Worm (Caenorhabditis elegans): ENCODE data around the gene aakg-1.

Gene aakg-1

DNA sequence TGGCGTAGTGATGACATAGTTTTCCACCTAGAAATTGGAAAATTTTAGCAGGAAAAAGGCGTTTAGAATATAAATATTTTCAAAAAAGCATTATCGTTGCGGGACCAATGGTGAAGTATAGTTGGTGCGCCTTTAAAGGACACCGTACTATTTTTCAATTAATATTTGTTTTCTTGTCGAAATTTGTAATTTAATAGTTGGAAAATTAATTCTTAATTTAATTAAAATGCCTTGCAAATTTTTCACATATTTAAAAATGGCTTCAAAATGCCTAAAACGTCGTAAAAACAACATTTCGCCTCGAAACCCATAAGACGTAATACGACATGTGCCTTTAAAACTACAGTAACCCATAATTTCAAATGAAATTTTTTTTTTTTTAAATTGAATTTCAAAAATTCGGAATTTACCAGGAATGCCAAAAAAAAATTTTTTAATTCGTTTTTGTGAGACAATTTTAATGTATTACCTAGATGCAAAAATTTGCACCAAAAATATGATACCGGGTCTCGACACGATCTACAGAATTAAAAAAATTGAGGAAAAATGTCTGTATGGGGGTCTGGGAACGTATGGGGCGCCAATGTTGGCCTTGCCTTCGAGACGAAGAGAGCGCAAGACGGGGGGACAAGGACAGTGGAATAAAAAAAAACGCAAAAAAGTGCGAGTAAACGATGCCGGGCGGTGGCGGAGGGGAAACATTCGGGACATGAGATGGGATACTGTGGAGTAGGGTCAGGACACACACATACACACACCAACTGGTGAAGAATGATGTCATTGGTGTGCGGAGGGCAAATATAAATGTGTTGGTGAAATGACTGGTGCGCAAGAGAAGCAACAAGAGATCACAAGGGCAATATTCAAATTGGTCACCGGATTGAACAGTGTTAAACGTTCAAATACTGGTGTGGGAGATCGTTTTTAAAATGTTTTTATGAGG, at the start of gene aakg-1:
Gene aakg-1, minus strand, starts transcription at position 52 of the 943 bp plus-strand sequence.
- no peak for TF ChIP-seq nhr-12 (tag; optimal IDR thresholded peaks at IDR 0.05)
- TF ChIP-seq nhr-84 (tag; optimal IDR thresholded peaks at IDR 0.05): no peak
- peak; percentile 11 for TF ChIP-seq snu-23 (GFP tag; optimal IDR thresholded peaks at IDR 0.05)
- TF ChIP-seq pqm-1 (tag; optimal IDR thresholded peaks at IDR 0.05): no peak
- TF ChIP-seq blmp-1 (tag; optimal IDR thresholded peaks at IDR 0.05): peak; percentile 2
- TF ChIP-seq ceh-82 (tag; optimal IDR thresholded peaks at IDR 0.05): no peak
- TF ChIP-seq aly-2 (tag; optimal IDR thresholded peaks at IDR 0.05): no peak
- TF ChIP-seq ztf-4 (tag; optimal IDR thresholded peaks at IDR 0.05): no peak
- TF ChIP-seq unc-130 (tag; optimal IDR thresholded peaks at IDR 0.05): no peak
- TF ChIP-seq hlh-17 (GFP tag; optimal IDR thresholded peaks at IDR 0.05; ENCODE audit: borderline replicate concordance): no peak
- TF ChIP-seq nhr-85 (tag): peak; percentile 40
- no peak for TF ChIP-seq dsc-1 (tag; optimal IDR thresholded peaks at IDR 0.05)
- no peak for TF ChIP-seq efl-3 (GFP tag; optimal IDR thresholded peaks at IDR 0.05)
- TF ChIP-seq mef-2 (tag; optimal IDR thresholded peaks at IDR 0.05): no peak
- peak in 1 of 2 experiments; percentile 10 for TF ChIP-seq lin-35 (GFP tag; optimal IDR thresholded peaks at IDR 0.05)
- no peak for TF ChIP-seq unc-30 (tag; optimal IDR thresholded peaks at IDR 0.05)
- peak; percentile 14 to 34 for TF ChIP-seq lsy-2 (tag; optimal IDR thresholded peaks at IDR 0.05)
- peak; percentile 47 for TF ChIP-seq lin-14 (GFP tag; optimal IDR thresholded peaks at IDR 0.05)
- no peak for TF ChIP-seq efl-1 (optimal IDR thresholded peaks at IDR 0.05)
- TF ChIP-seq efl-1 (GFP tag; optimal IDR thresholded peaks at IDR 0.05 in 1 of 2): no peak

DNA sequence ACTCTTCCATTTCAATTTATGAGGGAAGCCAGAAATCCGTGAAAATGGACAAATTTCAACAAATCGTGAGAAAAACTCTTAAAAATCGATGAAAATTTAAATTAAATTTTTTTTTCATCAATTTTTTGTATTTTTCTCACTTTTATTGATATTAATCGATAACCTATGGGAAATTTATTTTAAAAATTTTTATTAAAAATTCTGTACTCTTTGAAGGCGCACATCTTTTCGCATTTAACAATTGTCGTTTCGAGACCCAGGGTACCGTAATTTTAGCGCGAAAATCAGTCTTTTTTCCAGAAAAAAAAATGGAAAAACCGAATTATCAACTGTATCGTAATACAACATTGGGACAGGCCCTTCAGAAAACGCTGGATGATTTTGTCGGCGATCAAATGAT, 49.3 kb upstream of the aakg-1 start, which contains the start of gene gtf-2A2:
Gene gtf-2A2, plus strand, starts transcription at position 301 of the 400 bp plus-strand sequence.
- TF ChIP-seq nhr-12 (tag; optimal IDR thresholded peaks at IDR 0.05): no peak
- no peak for TF ChIP-seq grh-1 (GFP tag; IDR thresholded peaks at IDR 0.05)
- no peak for TF ChIP-seq hpl-2 (GFP tag; optimal IDR thresholded peaks at IDR 0.05)
- no peak for TF ChIP-seq ceh-90 (tag; optimal IDR thresholded peaks at IDR 0.05)
- no peak for TF ChIP-seq pag-3 (tag; optimal IDR thresholded peaks at IDR 0.05; ENCODE audit: borderline replicate concordance, insufficient read depth)
- TF ChIP-seq egl-27 (tag; optimal IDR thresholded peaks at IDR 0.05): no peak
- no peak for TF ChIP-seq ceh-8 (GFP tag; optimal IDR thresholded peaks at IDR 0.05)
- no peak for TF ChIP-seq xbp-1 (tag; optimal IDR thresholded peaks at IDR 0.05)
- no peak for TF ChIP-seq sptf-1 (tag; optimal IDR thresholded peaks at IDR 0.05)
- no peak for TF ChIP-seq fkh-4 (tag; optimal IDR thresholded peaks at IDR 0.05; ENCODE audit: borderline replicate concordance)
- TF ChIP-seq jun-1 (tag; optimal IDR thresholded peaks at IDR 0.05): no peak

DNA sequence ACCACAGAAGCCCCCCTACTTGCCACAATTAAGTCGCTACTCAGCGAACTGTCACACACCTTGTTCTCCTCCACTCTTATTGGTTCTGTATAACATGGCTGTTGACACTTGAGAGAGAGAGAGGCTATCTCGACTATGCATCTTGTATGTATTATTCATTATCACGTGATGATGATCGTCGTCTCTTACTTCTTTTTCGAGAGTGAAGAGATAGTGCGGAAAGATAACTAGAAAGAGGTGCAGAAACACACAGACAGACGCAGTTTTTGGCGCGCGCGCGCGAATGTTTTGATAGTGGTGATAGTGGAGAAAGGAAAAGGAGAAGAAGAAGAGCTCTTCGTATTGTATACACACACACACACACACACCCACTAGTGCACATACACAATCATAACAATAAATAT, 41.8 kb upstream of the aakg-1 start:
- TF ChIP-seq pag-3 (tag; optimal IDR thresholded peaks at IDR 0.05; ENCODE audit: borderline replicate concordance, insufficient read depth) (no peak), nhr-76 (tag; optimal IDR thresholded peaks at IDR 0.05) (no peak), tbx-2 (tag; optimal IDR thresholded peaks at IDR 0.05) (peak; percentile 57), fos-1 (tag; optimal IDR thresholded peaks at IDR 0.05) (peak; percentile 58), blmp-1 (tag; optimal IDR thresholded peaks at IDR 0.05) (peak; percentile 87), nhr-47 (tag; optimal IDR thresholded peaks at IDR 0.05) (peak; percentile 72), jun-1 (tag; optimal IDR thresholded peaks at IDR 0.05) (peak; percentile 58), fkh-8 (tag; optimal IDR thresholded peaks at IDR 0.05) (peak; percentile 80), ceh-82 (tag; optimal IDR thresholded peaks at IDR 0.05) (peak in 1 of 3 experiments; percentile 25), rnt-1 (tag; optimal IDR thresholded peaks at IDR 0.05) (peak; percentile 31), egl-27 (tag; optimal IDR thresholded peaks at IDR 0.05) (peak in 1 of 2 experiments; percentile 44), nhr-85 (tag) (peak; percentile 96), nhr-28 (tag; optimal IDR thresholded peaks at IDR 0.05) (no peak), egl-13 (tag; optimal IDR thresholded peaks at IDR 0.05) (no peak), fkh-4 (tag; optimal IDR thresholded peaks at IDR 0.05; ENCODE audit: borderline replicate concordance) (no peak), mab-9 (GFP tag; IDR thresholded peaks at IDR 0.05) (no peak), dpl-1 (GFP tag; optimal IDR thresholded peaks at IDR 0.05) (peak; percentile 40 to 70 (median 67)), ztf-4 (tag; optimal IDR thresholded peaks at IDR 0.05) (peak; percentile 63), nhr-77 (tag; optimal IDR thresholded peaks at IDR 0.05) (peak; percentile 67), unc-98 (GFP tag; IDR thresholded peaks at IDR 0.05) (no peak), ceh-88 (GFP tag; IDR thresholded peaks at IDR 0.05) (no peak), hlh-4 (tag; optimal IDR thresholded peaks at IDR 0.05) (no peak), unc-130 (tag; optimal IDR thresholded peaks at IDR 0.05) (peak; percentile 33), sptf-1 (tag; optimal IDR thresholded peaks at IDR 0.05) (no peak), unc-30 (tag; optimal IDR thresholded peaks at IDR 0.05) (no peak), sox-4 (tag; optimal IDR thresholded peaks at IDR 0.05) (no peak), lsy-2 (tag; optimal IDR thresholded peaks at IDR 0.05) (peak; percentile 58 to 83), elt-2 (tag; optimal IDR thresholded peaks at IDR 0.05) (peak; percentile 68)

All from whole organism, L1 larva.